Fruit fly (Drosophila melanogaster) whole organism, prepupa: ENCODE results near the gene CG7582.

Experiments used
- CG10669 ChIP-seq: fragments of 200-800 bp; sonication (Bioruptor generic); optimal IDR thresholded peaks from 3 replicates; lab custom pipeline; 2018; ENCODE audit warnings: missing biosample characterization, mild to moderate bottlenecking, missing genetic modification characterization, moderate library complexity
- CG11294 ChIP-seq: fragments of 200-800 bp; sonication (Bioruptor generic); IDR thresholded peaks from 2 replicates; pipeline ENCODE4 v1.3.6; 2022; ENCODE audit warnings: missing biosample characterization, missing genetic modification characterization
- CG11902 ChIP-seq: fragments of 200-800 bp; sonication (Bioruptor generic); optimal IDR thresholded peaks from 3 replicates; lab custom pipeline; 2016; ENCODE audit warnings: missing biosample characterization, missing genetic modification characterization
- CG15336 ChIP-seq: fragments of 200-800 bp; sonication (Bioruptor generic); IDR thresholded peaks from 2 replicates; pipeline ENCODE4 v1.3.6; 2022; ENCODE audit warnings: missing biosample characterization, missing genetic modification characterization
- CG1621 ChIP-seq: fragments of 200-800 bp; sonication (Bioruptor generic); optimal IDR thresholded peaks from 3 replicates; lab custom pipeline; 2018; ENCODE audit warnings: missing biosample characterization, mild to moderate bottlenecking, missing genetic modification characterization
- CG16779 ChIP-seq: fragments of 200-800 bp; sonication (Bioruptor generic); optimal IDR thresholded peaks from 3 replicates; lab custom pipeline; 2017; ENCODE audit warnings: missing biosample characterization, mild to moderate bottlenecking, missing genetic modification characterization
- CG3032 ChIP-seq: fragments of 200-800 bp; optimal IDR thresholded peaks from 2 replicates; lab custom pipeline; 2019; ENCODE audit warnings: missing biosample characterization, mild to moderate bottlenecking, missing genetic modification characterization, moderate library complexity
- CG32006 ChIP-seq: fragments of 200-800 bp; sonication (Bioruptor generic); optimal IDR thresholded peaks from 3 replicates; lab custom pipeline; 2017; ENCODE audit warnings: missing biosample characterization, mild to moderate bottlenecking, missing genetic modification characterization
- CG3919 ChIP-seq: fragments of 200-800 bp; sonication (Bioruptor generic); optimal IDR thresholded peaks from 3 replicates; lab custom pipeline; 2016; ENCODE audit warnings: missing biosample characterization, missing genetic modification characterization
- CG6276 ChIP-seq: fragments of 200-800 bp; sonication (Bioruptor generic); optimal IDR thresholded peaks from 2 replicates; lab custom pipeline; 2017; ENCODE audit warnings: missing biosample characterization, mild to moderate bottlenecking, missing genetic modification characterization
- CG6792 ChIP-seq: fragments of 200-800 bp; sonication (Bioruptor generic); optimal IDR thresholded peaks from 3 replicates; lab custom pipeline; 2016; ENCODE audit warnings: missing biosample characterization, missing genetic modification characterization
- CG7368 ChIP-seq: fragments of 200-800 bp; sonication (Bioruptor generic); optimal IDR thresholded peaks from 3 replicates; lab custom pipeline; 2016; ENCODE audit warnings: missing biosample characterization, missing genetic modification characterization
- CG8119 ChIP-seq: fragments of 200-800 bp; sonication (Bioruptor generic); IDR thresholded peaks from 3 replicates; pipeline ENCODE4 v1.3.6; 2022; ENCODE audit warnings: missing biosample characterization, missing genetic modification characterization
- CG8632 ChIP-seq: fragments of 200-800 bp; sonication (Bioruptor generic); optimal IDR thresholded peaks from 3 replicates; lab custom pipeline; 2016; ENCODE audit warnings: missing biosample characterization, missing genetic modification characterization
- CG9139 ChIP-seq: fragments of 200-800 bp; sonication (Bioruptor generic); optimal IDR thresholded peaks from 3 replicates; lab custom pipeline; 2017; ENCODE audit warnings: missing biosample characterization, mild to moderate bottlenecking, missing genetic modification characterization
- Eip78C ChIP-seq: fragments of 200-800 bp; sonication (Bioruptor generic); peaks from one replicate; lab custom pipeline; 2016; ENCODE audit warnings: missing biosample characterization, missing genetic modification characterization
- Eip93F ChIP-seq: fragments of 200-800 bp; sonication (Bioruptor generic); optimal IDR thresholded peaks from 2 replicates; lab custom pipeline; 2016; ENCODE audit warnings: missing biosample characterization, mild to moderate bottlenecking, missing genetic modification characterization
- Ets21C ChIP-seq: fragments of 200-800 bp; sonication (Bioruptor generic); optimal IDR thresholded peaks from 3 replicates; lab custom pipeline; 2016; ENCODE audit warnings: missing biosample characterization, missing genetic modification characterization
- Ets96B ChIP-seq: fragments of 200-800 bp; optimal IDR thresholded peaks from 2 replicates; lab custom pipeline; 2019; ENCODE audit warnings: missing biosample characterization, mild to moderate bottlenecking, missing genetic modification characterization, moderate library complexity
- Hr38 ChIP-seq: sonication (Bioruptor generic); optimal IDR thresholded peaks from 2 replicates; lab custom pipeline; 2016; ENCODE audit warnings: missing biosample characterization, missing genetic modification characterization
- Hr39 ChIP-seq: fragments of 200-800 bp; sonication (Bioruptor generic); optimal IDR thresholded peaks from 2 replicates; lab custom pipeline; 2016; ENCODE audit warnings: missing biosample characterization, missing genetic modification characterization
- Hr4 ChIP-seq: fragments of 200-800 bp; sonication (Bioruptor generic); optimal IDR thresholded peaks from 3 replicates; lab custom pipeline; 2016; ENCODE audit warnings: missing biosample characterization, missing genetic modification characterization
- Lpt ChIP-seq: fragments of 200-800 bp; sonication (Bioruptor generic); optimal IDR thresholded peaks from 3 replicates; lab custom pipeline; 2016; ENCODE audit warnings: missing biosample characterization, missing genetic modification characterization
- OdsH ChIP-seq: fragments of 200-800 bp; sonication (Bioruptor generic); optimal IDR thresholded peaks from 3 replicates; lab custom pipeline; 2016; ENCODE audit warnings: missing biosample characterization, missing genetic modification characterization
- Sox102F ChIP-seq: fragments of 200-800 bp; sonication (Bioruptor generic); optimal IDR thresholded peaks from 2 replicates; lab custom pipeline; 2016; ENCODE audit warnings: missing biosample characterization, mild to moderate bottlenecking, missing genetic modification characterization
- Sox14 ChIP-seq: fragments of 200-800 bp; sonication (Bioruptor generic); optimal IDR thresholded peaks from 3 replicates; lab custom pipeline; 2016; ENCODE audit warnings: missing biosample characterization, missing genetic modification characterization
- acj6 ChIP-seq: fragments of 200-800 bp; sonication (Bioruptor generic); optimal IDR thresholded peaks from 3 replicates; lab custom pipeline; 2016; ENCODE audit warnings: missing biosample characterization, missing genetic modification characterization
- dac ChIP-seq: fragments of 200-800 bp; sonication (Bioruptor generic); optimal IDR thresholded peaks from 2 replicates; lab custom pipeline; 2017; ENCODE audit warnings: missing biosample characterization, mild to moderate bottlenecking, missing genetic modification characterization
- dsx ChIP-seq: fragments of 200-800 bp; optimal IDR thresholded peaks from 3 replicates; lab custom pipeline; 2019; ENCODE audit warnings: missing biosample characterization, mild to moderate bottlenecking, missing genetic modification characterization, moderate library complexity; ENCODE audit not compliant: poor library complexity, severe bottlenecking
- esn ChIP-seq: fragments of 200-800 bp; sonication (Bioruptor generic); optimal IDR thresholded peaks from 2 replicates; lab custom pipeline; 2016; ENCODE audit warnings: missing biosample characterization, mild to moderate bottlenecking, missing genetic modification characterization, moderate library complexity
- fd59A ChIP-seq: fragments of 200-800 bp; sonication (Bioruptor generic); optimal IDR thresholded peaks from 2 replicates; lab custom pipeline; 2017; ENCODE audit warnings: missing biosample characterization, mild to moderate bottlenecking, missing genetic modification characterization, missing genetic modification reagents
- fd85E ChIP-seq: fragments of 200-800 bp; sonication (Bioruptor generic); optimal IDR thresholded peaks from 3 replicates; lab custom pipeline; 2016; ENCODE audit warnings: missing biosample characterization, missing genetic modification characterization
- fkh ChIP-seq: fragments of 200-800 bp; sonication (Bioruptor generic); optimal IDR thresholded peaks from 3 replicates; lab custom pipeline; 2017; ENCODE audit warnings: missing biosample characterization, mild to moderate bottlenecking, missing genetic modification characterization, moderate library complexity
- net ChIP-seq: fragments of 200-800 bp; sonication (Bioruptor generic); optimal IDR thresholded peaks from 3 replicates; lab custom pipeline; 2016; ENCODE audit warnings: missing biosample characterization, missing genetic modification characterization
- pdm3 ChIP-seq: fragments of 200-800 bp; sonication (Bioruptor generic); optimal IDR thresholded peaks from 3 replicates; lab custom pipeline; 2016; ENCODE audit warnings: missing biosample characterization, missing genetic modification characterization
- salr ChIP-seq, 2 experiments: fragments of 200-800 bp; sonication (Bioruptor generic); optimal IDR thresholded peaks; 3 replicates each; lab custom pipeline; 2016 to 2018; ENCODE audit warnings: missing biosample characterization in 2 of 2, missing genetic modification characterization in 2 of 2, mild to moderate bottlenecking in 1 of 2
- spab ChIP-seq: fragments of 200-800 bp; sonication (Bioruptor generic); optimal IDR thresholded peaks from 2 replicates; lab custom pipeline; 2017; ENCODE audit warnings: missing biosample characterization, mild to moderate bottlenecking, missing genetic modification characterization, missing genetic modification reagents
- svp ChIP-seq: fragments of 200-800 bp; sonication (Bioruptor generic); peaks from one replicate; lab custom pipeline; 2016; ENCODE audit warnings: missing biosample characterization, missing genetic modification characterization
- topi ChIP-seq: fragments of 200-800 bp; sonication (Bioruptor generic); optimal IDR thresholded peaks from 3 replicates; lab custom pipeline; 2016; ENCODE audit warnings: missing biosample characterization, missing genetic modification characterization

The CG7582 gene

DNA sequence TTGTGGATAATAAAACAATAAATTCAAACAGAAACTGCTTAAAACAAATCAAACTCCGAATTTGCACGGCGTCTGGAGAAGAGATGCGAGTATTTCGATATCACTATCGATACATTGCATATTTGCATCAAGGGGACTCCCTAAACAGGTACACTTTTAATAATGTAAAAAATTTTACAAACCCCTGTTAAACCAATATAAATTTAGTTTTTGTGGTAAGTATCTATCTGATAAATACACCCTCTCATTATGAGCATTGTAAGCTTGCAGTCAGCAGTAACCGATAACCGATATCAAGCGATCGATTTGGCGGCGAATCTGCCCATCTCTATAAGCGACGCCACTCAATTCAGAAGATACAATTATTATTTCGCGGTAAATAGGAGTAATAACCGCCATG lies 6.7 kb downstream of the CG7582 start, which contains the start of the genes Bub3 and Cap-D2 (continued):
- peak; percentile 70 for TF ChIP-seq Sox14
- no peak for TF ChIP-seq fd59A (GFP tag; lab: Kevin White, UChicago)
- TF ChIP-seq Ets21C (GFP tag; lab: Kevin White, UChicago) = peak; percentile 53
- TF ChIP-seq Ets96B (tag; lab: Kevin White, UChicago) = peak; percentile 63
- peak; percentile 54; the same call in 1 of the 2 replicates for TF ChIP-seq CG15336 (GFP tag; lab: Robert Waterston, UW)
- TF ChIP-seq spab (GFP tag; lab: Kevin White, UChicago) = no peak
- TF ChIP-seq acj6 = peak; percentile 56
- peak; percentile 71 for TF ChIP-seq pdm3 (GFP tag; lab: Kevin White, UChicago)
- TF ChIP-seq CG3032 (tag; lab: Kevin White, UChicago) = peak; percentile 52
- no peak for TF ChIP-seq Hr38 (GFP tag; lab: Kevin White, UChicago)
- TF ChIP-seq topi (GFP tag; lab: Kevin White, UChicago) = peak; percentile 69
- peak; percentile 76 for TF ChIP-seq esn (GFP tag; lab: Kevin White, UChicago)
- TF ChIP-seq CG32006 (GFP tag; lab: Kevin White, UChicago) = peak; percentile 59
- TF ChIP-seq fkh (GFP tag; lab: Kevin White, UChicago) = no peak
- TF ChIP-seq CG11294 (GFP tag; lab: Robert Waterston, UW) = no peak; the same call in 1 of the 2 replicates
- peak; percentile 74 for TF ChIP-seq Hr4 (GFP tag; lab: Kevin White, UChicago)
- peak; percentile 31 for TF ChIP-seq CG7368
- no peak for TF ChIP-seq CG9139
- peak; percentile 37 for TF ChIP-seq CG6792 (GFP tag; lab: Kevin White, UChicago)
- peak; percentile 30 for TF ChIP-seq Eip93F
- TF ChIP-seq CG10669 (GFP tag; lab: Kevin White, UChicago) = no peak
- no peak for TF ChIP-seq CG16779 (tag; lab: Kevin White, UChicago)
- TF ChIP-seq CG3919 = peak; percentile 66
- no peak for TF ChIP-seq salr (GFP tag; optimal IDR thresholded peaks at IDR 0.05; lab: Kevin White, UChicago)
- peak; percentile 47; the same call in 2 of the 3 replicates for TF ChIP-seq CG8119
- TF ChIP-seq Lpt (GFP tag; lab: Kevin White, UChicago) = peak; percentile 54
- TF ChIP-seq CG8632 (GFP tag; lab: Kevin White, UChicago) = peak; percentile 27
- TF ChIP-seq net (GFP tag; lab: Kevin White, UChicago) = peak; percentile 44
- TF ChIP-seq CG1621 (tag; lab: Kevin White, UChicago) = peak; percentile 41
- TF ChIP-seq dac (GFP tag; lab: Kevin White, UChicago) = no peak
- TF ChIP-seq CG11902 (GFP tag; lab: Kevin White, UChicago) = peak; percentile 38

DNA sequence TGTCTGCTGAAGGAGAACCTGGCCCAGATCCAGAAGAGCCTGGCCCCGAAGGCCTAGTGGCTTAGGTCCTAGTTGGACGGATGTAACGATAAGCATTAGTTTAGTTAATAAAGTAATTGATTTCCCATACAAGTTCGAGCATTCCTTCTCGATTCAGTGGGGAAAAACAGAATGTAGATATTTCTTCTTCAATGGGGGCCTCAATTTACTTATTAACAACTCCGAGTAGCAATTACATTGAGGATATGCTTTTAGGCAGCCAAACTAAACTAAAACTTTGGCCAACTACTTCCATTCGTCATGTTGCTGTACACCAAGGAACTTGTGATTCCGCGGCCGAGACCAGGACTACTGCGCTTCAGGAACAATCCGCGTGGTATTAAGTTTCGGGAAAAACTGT lies 9.9 kb downstream of the CG7582 start, which contains the start of gene ppk19:
Gene ppk19 (plus strand): TSS at position 301 of the 400 bp plus-strand sequence.
- TF ChIP-seq CG8632 (GFP tag; lab: Kevin White, UChicago) = no peak
- no peak for TF ChIP-seq Ets96B (tag; lab: Kevin White, UChicago)
- no peak for TF ChIP-seq Hr39 (GFP tag; lab: Kevin White, UChicago)
- TF ChIP-seq CG32006 (GFP tag; lab: Kevin White, UChicago) = no peak

dm6 chr3R:29671060-29671707 lies 10.9 kb downstream of the CG7582 start, which contains the start of gene Obp99a:
TSS of gene Obp99a (plus strand) at chr3R:29671657.
- no peak for TF ChIP-seq CG8119
- peak; percentile 74 for TF ChIP-seq svp (GFP tag; lab: Kevin White, UChicago)
- TF ChIP-seq Eip78C (GFP tag; lab: Kevin White, UChicago) = peak; percentile 42

- TF ChIP-seq OdsH (GFP tag; lab: Kevin White, UChicago) = no peak
- no peak for TF ChIP-seq Eip78C (GFP tag; lab: Kevin White, UChicago)
- TF ChIP-seq Lpt (GFP tag; lab: Kevin White, UChicago) = no peak
- TF ChIP-seq fd85E (GFP tag; lab: Kevin White, UChicago) = no peak
- no peak for TF ChIP-seq spab (GFP tag; lab: Kevin White, UChicago)
- TF ChIP-seq CG6276 = no peak
- TF ChIP-seq pdm3 (GFP tag; lab: Kevin White, UChicago) = no peak
- TF ChIP-seq CG8632 (GFP tag; lab: Kevin White, UChicago) = no peak
- TF ChIP-seq dsx (GFP tag; lab: Kevin White, UChicago) = no peak
- no peak for TF ChIP-seq CG1621 (tag; lab: Kevin White, UChicago)
- TF ChIP-seq Sox102F (GFP tag; lab: Kevin White, UChicago) = no peak
- no peak for TF ChIP-seq CG3032 (tag; lab: Kevin White, UChicago)
Measured at dm6 chr3R:29668777-29669176, 13.3 kb downstream of the CG7582 start, which contains the start of the genes ppk20 and ppk30. TSS of gene ppk20 (minus strand) at chr3R:29668877. TSS of gene ppk30 (plus strand) at chr3R:29669149.
